Fruit fly (Drosophila melanogaster) whole organism, embryonic: ENCODE data around the gene CG43449.

Source experiments
- CG17361 ChIP-seq: fragments of 200-800 bp; sonication (Bioruptor generic); IDR thresholded peaks from 3 replicates; pipeline ENCODE4 v1.3.6; 2022; ENCODE audit warnings: missing biosample characterization, missing genetic modification characterization
- Gug ChIP-seq: fragments of 200-800 bp; sonication (Bioruptor generic); IDR thresholded peaks from 4 replicates; pipeline ENCODE4 v1.3.6; 2022; ENCODE audit warnings: missing biosample characterization, missing genetic modification characterization
- MBD-R2 ChIP-seq: fragments of 200-800 bp; sonication (Bioruptor generic); IDR thresholded peaks from 2 replicates; pipeline ENCODE4 v1.3.6; 2022; ENCODE audit warnings: missing biosample characterization, missing genetic modification characterization
- vvl ChIP-seq: fragments of 200-800 bp; sonication (Bioruptor generic); IDR thresholded peaks from 2 replicates; pipeline ENCODE4 v1.3.6; 2022; ENCODE audit warnings: missing biosample characterization, missing genetic modification characterization

CG43449 gene

DNA sequence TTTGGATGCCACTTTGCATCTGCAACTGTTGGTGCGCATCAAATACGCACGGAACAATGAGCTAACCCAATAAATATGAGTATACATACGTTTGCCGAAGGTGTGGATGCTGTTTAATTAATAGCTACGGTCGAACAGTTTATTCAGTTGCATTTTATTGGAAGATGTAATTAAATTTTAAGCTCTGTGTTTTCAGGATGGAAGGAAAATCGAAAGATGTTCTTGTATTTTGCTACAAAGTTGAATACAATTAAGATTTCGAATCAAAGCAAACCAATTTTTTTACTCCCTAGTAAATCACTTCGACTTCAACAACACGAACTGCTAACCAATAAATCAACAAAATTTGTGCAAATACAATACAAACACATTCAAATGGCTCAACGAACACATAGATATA lies 48.7 kb downstream of the CG43449 start, which contains the start of gene mAcon2:
TSS of gene mAcon2 (plus strand) at position 301 of the 400 bp plus-strand sequence.
- TF ChIP-seq CG17361, result no peak
- no peak for TF ChIP-seq vvl (GFP tag; lab: Robert Waterston, UW)
- TF ChIP-seq MBD-R2 (GFP tag; lab: Robert Waterston, UW), result no peak
- no peak for TF ChIP-seq Gug (GFP tag; lab: Robert Waterston, UW)
